Worm (Caenorhabditis elegans) whole organism, late embryonic: Measurements from ENCODE around the gene F56B3.9.

Source experiments
- K02D7.2 ChIP-seq: sonication (generic microtip); optimal IDR thresholded peaks from 2 replicates; lab custom pipeline; 2017; ENCODE audit warnings: mild to moderate bottlenecking, missing genetic modification characterization, missing compliant biosample characterization
- nhr-11 ChIP-seq: fragments of 150-350 bp; optimal IDR thresholded peaks from 2 replicates; lab custom pipeline; 2014; ENCODE audit warnings: missing biosample characterization, missing genetic modification characterization

- no peak for TF ChIP-seq K02D7.2 (tag; lab: Kevin White, UChicago)
- no peak for TF ChIP-seq nhr-11 (tag; lab: Kevin White, UChicago)
These were observed 40.2 kb upstream of the F56B3.9 start, which contains the start of gene srt-24 for ce11 chrIV:730937-731336.
